Fruit fly (Drosophila melanogaster): Measurements from ENCODE around the gene 140up.

dm6 chr3R:14109145-14109544, 16.2 kb downstream of the 140up start, which contains the start of gene Or88a:
- TF ChIP-seq h (GFP tag; optimal IDR thresholded peaks at IDR 0.05) (no peak), Dfd (GFP tag; optimal IDR thresholded peaks at IDR 0.05) (no peak)

All from whole organism, wandering third instar larva.